Fruit fly (Drosophila melanogaster): ENCODE results near the gene Ssl2.
A peak's percentile ranks its signal among the peaks of the same experiment; 100 is the strongest.

Ssl2 gene

dm6 chr3R:29038960-29039581 is 6.6 kb upstream of the Ssl2 start, which contains the start of the genes Slu7 and Pkc98E:
Slu7 (minus strand) TSS chr3R:29039071.
Pkc98E (plus strand) TSS chr3R:29039156.
- TF ChIP-seq ey (GFP tag; optimal IDR thresholded peaks at IDR 0.05) = peak; percentile 57
- TF ChIP-seq N (GFP tag; optimal IDR thresholded peaks at IDR 0.05) = peak; percentile 73
- peak; percentile 76 for TF ChIP-seq rgr (GFP tag; optimal IDR thresholded peaks at IDR 0.05)
- peak; percentile 58 for TF ChIP-seq Mio (GFP tag; optimal IDR thresholded peaks at IDR 0.05)
- peak; percentile 85 for TF ChIP-seq h (GFP tag; optimal IDR thresholded peaks at IDR 0.05)
- peak; percentile 3 to 79 for TF ChIP-seq foxo (GFP tag; optimal IDR thresholded peaks at IDR 0.05)
- peak; percentile 75 for TF ChIP-seq br (GFP tag; optimal IDR thresholded peaks at IDR 0.05)
- TF ChIP-seq Rel (GFP tag; optimal IDR thresholded peaks at IDR 0.05) = no peak
- TF ChIP-seq Rel (tag; optimal IDR thresholded peaks at IDR 0.05) = peak; percentile 39
- TF ChIP-seq Vsx2 (GFP tag; optimal IDR thresholded peaks at IDR 0.05; ENCODE audit: partially characterized antibody) = no peak
- no peak for TF ChIP-seq Hr78 (GFP tag; optimal IDR thresholded peaks at IDR 0.05)
- no peak for TF ChIP-seq brk (GFP tag; optimal IDR thresholded peaks at IDR 0.05)
- no peak for TF ChIP-seq Abd-B (GFP tag; optimal IDR thresholded peaks at IDR 0.05)
- peak; percentile 58 for TF ChIP-seq Sp1 (GFP tag; optimal IDR thresholded peaks at IDR 0.05)
- TF ChIP-seq sv (GFP tag; optimal IDR thresholded peaks at IDR 0.05) = peak; percentile 6
- no peak for TF ChIP-seq pan (optimal IDR thresholded peaks at IDR 0.05)
- peak; percentile 51 for TF ChIP-seq GATAd (GFP tag; optimal IDR thresholded peaks at IDR 0.05)
- TF ChIP-seq CG9705 (GFP tag; optimal IDR thresholded peaks at IDR 0.05) = peak; percentile 56
- TF ChIP-seq OdsH (GFP tag; optimal IDR thresholded peaks at IDR 0.05) = peak; percentile 49
- TF ChIP-seq Myc (optimal IDR thresholded peaks at IDR 0.05) = peak; percentile 22
- no peak for TF ChIP-seq dl (GFP tag; optimal IDR thresholded peaks at IDR 0.05; ENCODE audit: insufficient read depth in 1 of 2, partially characterized antibody in 2 of 2)
- TF ChIP-seq usp (GFP tag; optimal IDR thresholded peaks at IDR 0.05) = no peak
- peak; percentile 55 for TF ChIP-seq Jra (GFP tag; optimal IDR thresholded peaks at IDR 0.05)
- no peak for TF ChIP-seq tai (GFP tag; optimal IDR thresholded peaks at IDR 0.05)
- TF ChIP-seq psq (GFP tag; optimal IDR thresholded peaks at IDR 0.05) = peak; percentile 18
- peak; percentile 45 for TF ChIP-seq HLH106 (tag; optimal IDR thresholded peaks at IDR 0.05)
- TF ChIP-seq CrebA (GFP tag; optimal IDR thresholded peaks at IDR 0.05; ENCODE audit: borderline replicate concordance) = no peak
- TF ChIP-seq jim (GFP tag; optimal IDR thresholded peaks at IDR 0.05) = no peak
- TF ChIP-seq sage (GFP tag; optimal IDR thresholded peaks at IDR 0.05) = peak; percentile 76
- TF ChIP-seq Dfd (GFP tag; optimal IDR thresholded peaks at IDR 0.05) = no peak
- peak; percentile 64 for TF ChIP-seq fru (GFP tag; optimal IDR thresholded peaks at IDR 0.05)
- TF ChIP-seq Hr83 (GFP tag; optimal IDR thresholded peaks at IDR 0.05; ENCODE audit: poor library complexity, severe bottlenecking) = peak; percentile 91
- TF ChIP-seq dmrt93B (GFP tag; optimal IDR thresholded peaks at IDR 0.05) = peak; percentile 52
- TF ChIP-seq Dif (GFP tag; optimal IDR thresholded peaks at IDR 0.05; ENCODE audit: partially characterized antibody) = no peak
- TF ChIP-seq woc (GFP tag; optimal IDR thresholded peaks at IDR 0.05) = peak; percentile 18
- TF ChIP-seq lola (GFP tag; optimal IDR thresholded peaks at IDR 0.05) = no peak
- peak; percentile 87 for TF ChIP-seq Hnf4 (GFP tag; optimal IDR thresholded peaks at IDR 0.05)
- TF ChIP-seq CG32264 (GFP tag; optimal IDR thresholded peaks at IDR 0.05) = peak; percentile 62
- TF ChIP-seq dsf (GFP tag; optimal IDR thresholded peaks at IDR 0.05; ENCODE audit: borderline replicate concordance) = peak; percentile 18

- TF ChIP-seq fru (GFP tag; optimal IDR thresholded peaks at IDR 0.05) (peak; percentile 74), N (GFP tag; optimal IDR thresholded peaks at IDR 0.05) (no peak), rgr (GFP tag; optimal IDR thresholded peaks at IDR 0.05) (peak; percentile 80), dl (GFP tag; optimal IDR thresholded peaks at IDR 0.05; ENCODE audit: insufficient read depth in 1 of 2, partially characterized antibody in 2 of 2) (no peak), Hnf4 (GFP tag; optimal IDR thresholded peaks at IDR 0.05) (peak; percentile 69), psq (GFP tag; optimal IDR thresholded peaks at IDR 0.05) (peak; percentile 79), dsf (GFP tag; optimal IDR thresholded peaks at IDR 0.05; ENCODE audit: borderline replicate concordance) (peak; percentile 66), OdsH (GFP tag; optimal IDR thresholded peaks at IDR 0.05) (peak; percentile 66), woc (GFP tag; optimal IDR thresholded peaks at IDR 0.05) (peak; percentile 72), brk (GFP tag; optimal IDR thresholded peaks at IDR 0.05) (no peak), GATAd (GFP tag; optimal IDR thresholded peaks at IDR 0.05) (peak; percentile 47), Abd-B (GFP tag; optimal IDR thresholded peaks at IDR 0.05) (no peak), h (GFP tag; optimal IDR thresholded peaks at IDR 0.05) (peak; percentile 78), Vsx2 (GFP tag; optimal IDR thresholded peaks at IDR 0.05; ENCODE audit: partially characterized antibody) (no peak), HLH106 (tag; optimal IDR thresholded peaks at IDR 0.05) (peak; percentile 83), dmrt93B (GFP tag; optimal IDR thresholded peaks at IDR 0.05) (peak; percentile 81), usp (GFP tag; optimal IDR thresholded peaks at IDR 0.05) (no peak), Hr83 (GFP tag; optimal IDR thresholded peaks at IDR 0.05; ENCODE audit: poor library complexity, severe bottlenecking) (no peak), CG9705 (GFP tag; optimal IDR thresholded peaks at IDR 0.05) (peak; percentile 52), Mio (GFP tag; optimal IDR thresholded peaks at IDR 0.05) (peak; percentile 23), br (GFP tag; optimal IDR thresholded peaks at IDR 0.05) (peak; percentile 69), Sp1 (GFP tag; optimal IDR thresholded peaks at IDR 0.05) (peak; percentile 75), lola (GFP tag; optimal IDR thresholded peaks at IDR 0.05) (no peak), pan (optimal IDR thresholded peaks at IDR 0.05) (no peak), ey (GFP tag; optimal IDR thresholded peaks at IDR 0.05) (peak; percentile 70), Rel (GFP tag; optimal IDR thresholded peaks at IDR 0.05) (no peak), Rel (tag; optimal IDR thresholded peaks at IDR 0.05) (no peak), Jra (GFP tag; optimal IDR thresholded peaks at IDR 0.05) (no peak), sv (GFP tag; optimal IDR thresholded peaks at IDR 0.05) (peak; percentile 55), foxo (GFP tag; optimal IDR thresholded peaks at IDR 0.05) (peak in 1 of 2 experiments; percentile 87), jim (GFP tag; optimal IDR thresholded peaks at IDR 0.05) (peak; percentile 1)
These were observed 1.6 kb upstream of the Ssl2 start, which contains the start of the genes beta4GalNAcTB and Cpsf100 for dm6 chr3R:29033909-29034629. beta4GalNAcTB (minus strand) TSS chr3R:29034008. Cpsf100 (plus strand) TSS chr3R:29034573.
